Fruit fly (Drosophila melanogaster): ENCODE results near the gene Spn77Ba.
A peak's percentile ranks its signal among the peaks of the same experiment; 100 is the strongest.

The Spn77Ba gene

dm6 chr3L:20276615-20277014, 40.4 kb upstream of the Spn77Ba start (continued):
- TF ChIP-seq br (optimal IDR thresholded peaks at IDR 0.05) (no peak), CG16779 (GFP tag; IDR thresholded peaks at IDR 0.05) (no peak), CG9215 (GFP tag; IDR thresholded peaks at IDR 0.05) (no peak), CG1024 (GFP tag; IDR thresholded peaks at IDR 0.05) (peak; percentile 18; the same call in 1 of the 2 replicates), CG18476 (GFP tag; optimal IDR thresholded peaks at IDR 0.05) (peak; percentile 37), D19A (tag; optimal IDR thresholded peaks at IDR 0.05) (peak; percentile 36), CG11560 (tag; IDR thresholded peaks at IDR 0.05) (peak; percentile 24; the same call in 1 of the 3 replicates), CG4360 (GFP tag; IDR thresholded peaks at IDR 0.05) (no peak), shn (GFP tag; optimal IDR thresholded peaks at IDR 0.05) (peak; percentile 1), Ets65A (GFP tag) (peak; percentile 66), unpg (GFP tag; optimal IDR thresholded peaks at IDR 0.05) (peak; percentile 62), Lim3 (GFP tag; IDR thresholded peaks at IDR 0.05) (no peak), dmrt11E (tag; optimal IDR thresholded peaks at IDR 0.05) (no peak), CG34422 (GFP tag; IDR thresholded peaks at IDR 0.05) (peak; percentile 53; the same call in 1 of the 3 replicates), abd-A (tag; optimal IDR thresholded peaks at IDR 0.05) (peak; percentile 23), CG15269 (tag; optimal IDR thresholded peaks at IDR 0.05) (no peak), CG3838 (GFP tag; optimal IDR thresholded peaks at IDR 0.05) (no peak), caup (GFP tag; optimal IDR thresholded peaks at IDR 0.05; ENCODE audit: severe bottlenecking) (no peak), CG10267 (tag; optimal IDR thresholded peaks at IDR 0.05) (peak; percentile 19), Abd-B (GFP tag; optimal IDR thresholded peaks at IDR 0.05) (no peak), Hr78 (GFP tag; optimal IDR thresholded peaks at IDR 0.05) (peak in 1 of 2 experiments; percentile 25), Pdp1 (GFP tag; optimal IDR thresholded peaks at IDR 0.05) (peak in 1 of 2 experiments; percentile 49), rib (GFP tag; IDR thresholded peaks at IDR 0.05) (no peak), sens-2 (GFP tag; IDR thresholded peaks at IDR 0.05) (no peak), CG14710 (tag; optimal IDR thresholded peaks at IDR 0.05) (peak; percentile 9), CG31365 (tag; optimal IDR thresholded peaks at IDR 0.05) (no peak), CG4282 (GFP tag; optimal IDR thresholded peaks at IDR 0.05) (no peak), gcm (GFP tag; optimal IDR thresholded peaks at IDR 0.05) (no peak), stc (GFP tag; IDR thresholded peaks at IDR 0.05) (peak; percentile 50; the same call in 1 of the 2 replicates), Atf3 (GFP tag; optimal IDR thresholded peaks at IDR 0.05) (no peak), CG6765 (GFP tag; optimal IDR thresholded peaks at IDR 0.05) (no peak), CG4328 (GFP tag; optimal IDR thresholded peaks at IDR 0.05) (no peak), CG17802 (tag; optimal IDR thresholded peaks at IDR 0.05) (peak; percentile 5), eyg (GFP tag; optimal IDR thresholded peaks at IDR 0.05) (no peak), salm (tag; optimal IDR thresholded peaks at IDR 0.05) (no peak), Awh (GFP tag; IDR thresholded peaks at IDR 0.05) (no peak), CG31441 (GFP tag; IDR thresholded peaks at IDR 0.05) (peak; percentile 43; the same call in 1 of the 2 replicates), cas (GFP tag; IDR thresholded peaks at IDR 0.05) (no peak), CG13424 (tag; optimal IDR thresholded peaks at IDR 0.05) (peak; percentile 52), B-H1 (GFP tag; IDR thresholded peaks at IDR 0.05) (no peak), CG34376 (GFP tag; optimal IDR thresholded peaks at IDR 0.05) (no peak), ems (GFP tag; optimal IDR thresholded peaks at IDR 0.05) (no peak), NfI (GFP tag; optimal IDR thresholded peaks at IDR 0.05) (peak; percentile 34), CG8924 (tag; optimal IDR thresholded peaks at IDR 0.05) (peak; percentile 30), prd (optimal IDR thresholded peaks at IDR 0.05) (no peak), prd (GFP tag; IDR thresholded peaks at IDR 0.05) (peak; percentile 42; the same call in 1 of the 3 replicates), Meics (GFP tag; optimal IDR thresholded peaks at IDR 0.05) (peak; percentile 74), Dp (GFP tag; optimal IDR thresholded peaks at IDR 0.05) (no peak), CG6854 (GFP tag; optimal IDR thresholded peaks at IDR 0.05) (peak; percentile 15), Side (GFP tag; optimal IDR thresholded peaks at IDR 0.05) (peak; percentile 18), Nf-YC (tag; optimal IDR thresholded peaks at IDR 0.05) (no peak), ab (GFP tag; optimal IDR thresholded peaks at IDR 0.05) (no peak)
